Fruit fly (Drosophila melanogaster): ENCODE results near the gene CG43078.

Gene CG43078

DNA sequence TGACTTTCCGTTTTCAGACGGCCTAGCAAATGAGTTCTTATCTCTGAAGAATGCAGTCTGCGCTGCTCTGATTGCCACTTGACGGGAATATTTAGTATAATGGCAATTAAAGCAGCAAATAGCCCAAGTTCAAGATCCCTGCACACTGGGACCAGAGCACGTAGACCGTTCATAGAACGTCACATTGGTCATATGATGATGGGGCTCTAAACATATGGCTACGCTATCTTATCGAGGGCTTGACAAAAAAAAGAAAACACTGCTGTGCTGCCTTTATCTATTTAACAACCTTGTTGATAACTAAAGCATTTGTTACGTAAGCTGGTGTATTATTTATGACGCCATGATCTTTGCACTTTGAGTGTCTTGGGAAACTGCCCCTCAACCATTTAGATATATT is 4.2 kb downstream of the CG43078 start:
- TF ChIP-seq svp (GFP tag) = peak; percentile 60
- no peak for TF ChIP-seq CG15336 (GFP tag; IDR thresholded peaks at IDR 0.05)
- no peak for TF ChIP-seq ss (GFP tag; optimal IDR thresholded peaks at IDR 0.05)
- TF ChIP-seq CG6276 (GFP tag; optimal IDR thresholded peaks at IDR 0.05) = no peak
- no peak for TF ChIP-seq Sox15 (GFP tag; optimal IDR thresholded peaks at IDR 0.05)
- no peak for TF ChIP-seq CG6854 (GFP tag; optimal IDR thresholded peaks at IDR 0.05)
- no peak for TF ChIP-seq net (GFP tag; optimal IDR thresholded peaks at IDR 0.05)
- peak; percentile 3 for TF ChIP-seq Eip78C (GFP tag)
- TF ChIP-seq vri (GFP tag; optimal IDR thresholded peaks at IDR 0.05) = peak; percentile 73
- no peak for TF ChIP-seq acj6 (GFP tag; optimal IDR thresholded peaks at IDR 0.05)
- TF ChIP-seq CG34406 (GFP tag; optimal IDR thresholded peaks at IDR 0.05) = no peak

DNA sequence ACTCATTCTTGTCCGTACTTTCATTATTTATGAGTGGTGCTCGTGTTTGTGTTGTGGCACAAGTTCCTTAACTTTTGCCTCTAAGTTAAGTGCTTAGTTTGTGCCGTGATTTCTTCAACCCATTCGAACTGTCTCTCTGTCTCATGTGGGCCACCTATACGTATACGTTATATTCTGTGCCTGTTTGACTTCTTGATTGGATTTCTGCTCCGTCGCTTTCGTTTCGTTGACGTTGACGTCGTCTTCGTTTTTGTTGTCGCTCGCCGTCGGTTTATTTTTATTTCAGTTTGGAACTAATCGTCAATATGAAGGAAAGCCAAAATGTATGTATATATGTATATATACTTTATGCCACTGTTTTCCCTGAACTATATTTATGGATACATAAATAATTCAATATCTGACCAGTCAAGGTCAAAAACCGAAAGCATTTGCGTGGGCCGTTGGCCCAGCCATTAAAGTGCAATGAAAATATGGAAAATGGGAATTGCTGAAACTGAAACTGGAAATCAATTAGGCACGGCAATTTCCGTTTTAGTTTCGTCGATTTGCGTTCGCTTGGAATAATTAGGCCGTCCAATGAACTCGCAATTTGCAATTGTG is 5.6 kb downstream of the CG43078 start:
- no peak for TF ChIP-seq Smox (GFP tag; optimal IDR thresholded peaks at IDR 0.05)
- TF ChIP-seq svp (GFP tag) = no peak
- no peak for TF ChIP-seq CG3919 (GFP tag; optimal IDR thresholded peaks at IDR 0.05)
- no peak for TF ChIP-seq Hr39 (GFP tag; optimal IDR thresholded peaks at IDR 0.05)
- TF ChIP-seq ss (GFP tag; optimal IDR thresholded peaks at IDR 0.05) = no peak
- TF ChIP-seq CG6854 (GFP tag; optimal IDR thresholded peaks at IDR 0.05) = no peak
- no peak for TF ChIP-seq fkh (GFP tag; optimal IDR thresholded peaks at IDR 0.05)
- TF ChIP-seq Gug (GFP tag; IDR thresholded peaks at IDR 0.05) = no peak
- TF ChIP-seq achi (GFP tag; optimal IDR thresholded peaks at IDR 0.05) = no peak
- no peak for TF ChIP-seq CG16779 (tag; optimal IDR thresholded peaks at IDR 0.05)
- TF ChIP-seq CG8319 (GFP tag; optimal IDR thresholded peaks at IDR 0.05) = no peak
- TF ChIP-seq CG11902 (GFP tag; optimal IDR thresholded peaks at IDR 0.05) = no peak
- TF ChIP-seq esn (GFP tag; optimal IDR thresholded peaks at IDR 0.05) = no peak
- no peak for TF ChIP-seq Sox14 (GFP tag; optimal IDR thresholded peaks at IDR 0.05)
- no peak for TF ChIP-seq CG11294 (GFP tag; IDR thresholded peaks at IDR 0.05)
- TF ChIP-seq net (GFP tag; optimal IDR thresholded peaks at IDR 0.05) = no peak
- TF ChIP-seq CG10631 (GFP tag; optimal IDR thresholded peaks at IDR 0.05) = no peak
- TF ChIP-seq acj6 (GFP tag; optimal IDR thresholded peaks at IDR 0.05) = no peak
- TF ChIP-seq topi (GFP tag; optimal IDR thresholded peaks at IDR 0.05) = no peak
- TF ChIP-seq CG15336 (GFP tag; IDR thresholded peaks at IDR 0.05) = no peak

DNA sequence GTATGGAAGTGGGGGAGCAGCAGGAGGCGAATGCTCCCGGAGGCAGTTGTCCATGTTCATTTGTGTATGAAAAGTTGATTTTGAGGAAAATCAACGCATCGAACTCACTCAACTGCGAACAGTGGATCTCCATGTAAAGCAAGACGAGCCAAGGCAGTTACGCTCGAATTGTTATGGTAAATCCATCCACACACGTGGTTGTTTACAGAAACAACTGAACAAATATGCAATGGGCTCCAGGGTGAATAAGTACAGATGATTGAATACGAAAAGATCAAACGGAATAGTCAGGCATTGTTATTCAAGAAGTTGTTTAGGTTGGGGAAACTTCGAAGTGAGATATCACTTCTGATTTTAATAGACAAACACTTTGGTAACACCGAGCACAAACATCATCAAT is 7.5 kb downstream of the CG43078 start:
- TF ChIP-seq Lpt (GFP tag; optimal IDR thresholded peaks at IDR 0.05) (no peak), Hr4 (GFP tag; optimal IDR thresholded peaks at IDR 0.05) (no peak), fkh (GFP tag; optimal IDR thresholded peaks at IDR 0.05) (peak; percentile 75), cyc (GFP tag; optimal IDR thresholded peaks at IDR 0.05) (no peak), CG8119 (GFP tag; IDR thresholded peaks at IDR 0.05) (no peak), net (GFP tag; optimal IDR thresholded peaks at IDR 0.05) (no peak), CG6276 (GFP tag; optimal IDR thresholded peaks at IDR 0.05) (no peak)

dm6 chr3L:8600752-8601433 is 24.3 kb downstream of the CG43078 start, which contains the start of the genes Nelf-E and RpL14:
TSS of gene Nelf-E (minus strand) at chr3L:8600879.
TSS of gene RpL14 (plus strand) at chr3L:8601006.
- TF ChIP-seq Hr4 (GFP tag; optimal IDR thresholded peaks at IDR 0.05) = no peak
- TF ChIP-seq CG32006 (GFP tag; optimal IDR thresholded peaks at IDR 0.05) = peak; percentile 62
- peak; percentile 92 for TF ChIP-seq Sox102F (GFP tag; optimal IDR thresholded peaks at IDR 0.05)
- peak; percentile 88 for TF ChIP-seq net (GFP tag; optimal IDR thresholded peaks at IDR 0.05)
- no peak for TF ChIP-seq CG4318 (GFP tag; optimal IDR thresholded peaks at IDR 0.05)
- peak; percentile 78 for TF ChIP-seq CG16779 (tag; optimal IDR thresholded peaks at IDR 0.05)
- TF ChIP-seq Sox14 (GFP tag; optimal IDR thresholded peaks at IDR 0.05) = peak; percentile 84
- TF ChIP-seq CG8632 (GFP tag; optimal IDR thresholded peaks at IDR 0.05) = peak; percentile 77
- TF ChIP-seq CG8319 (GFP tag; optimal IDR thresholded peaks at IDR 0.05) = peak; percentile 75
- TF ChIP-seq fkh (GFP tag; optimal IDR thresholded peaks at IDR 0.05) = peak; percentile 93
- TF ChIP-seq dsx (GFP tag; optimal IDR thresholded peaks at IDR 0.05; ENCODE audit: poor library complexity, severe bottlenecking) = peak; percentile 57
- peak; percentile 92 for TF ChIP-seq vri (GFP tag; optimal IDR thresholded peaks at IDR 0.05)
- peak; percentile 64 for TF ChIP-seq spab (GFP tag; optimal IDR thresholded peaks at IDR 0.05)
- peak; percentile 88 for TF ChIP-seq CG34406 (GFP tag; optimal IDR thresholded peaks at IDR 0.05)
- peak; percentile 93 for TF ChIP-seq CG3919 (GFP tag; optimal IDR thresholded peaks at IDR 0.05)
- TF ChIP-seq CG6792 (GFP tag; optimal IDR thresholded peaks at IDR 0.05) = peak; percentile 79
- TF ChIP-seq CG6808 (GFP tag; optimal IDR thresholded peaks at IDR 0.05) = peak; percentile 76
- peak; percentile 85 for TF ChIP-seq CG1621 (tag; optimal IDR thresholded peaks at IDR 0.05)
- peak; percentile 77 for TF ChIP-seq CG10631 (GFP tag; optimal IDR thresholded peaks at IDR 0.05)
- peak; percentile 100 for TF ChIP-seq achi (GFP tag; optimal IDR thresholded peaks at IDR 0.05)
- peak; percentile 51; the same call in 1 of the 2 replicates for TF ChIP-seq CG15336 (GFP tag; IDR thresholded peaks at IDR 0.05)
- no peak for TF ChIP-seq CG6276 (GFP tag; optimal IDR thresholded peaks at IDR 0.05)
- peak; percentile 73 for TF ChIP-seq CG11762 (GFP tag; optimal IDR thresholded peaks at IDR 0.05; ENCODE audit: insufficient read depth)
- peak; percentile 72 for TF ChIP-seq Ets21C (GFP tag; optimal IDR thresholded peaks at IDR 0.05)
- TF ChIP-seq dac (GFP tag; optimal IDR thresholded peaks at IDR 0.05) = peak; percentile 78
- peak; percentile 94 for TF ChIP-seq Eip78C (GFP tag)
- TF ChIP-seq eg (GFP tag; IDR thresholded peaks at IDR 0.05) = peak; percentile 88
- peak; percentile 82 for TF ChIP-seq Smox (GFP tag; optimal IDR thresholded peaks at IDR 0.05)

Measured in whole organism, prepupa.